Worm (Caenorhabditis elegans) whole organism, late embryonic: Measurements from ENCODE around the gene C08E8.4.

Experiments
- C08G9.2 ChIP-seq: sonication (generic microtip); optimal IDR thresholded peaks from 2 replicates; lab custom pipeline; 2016; ENCODE audit warnings: mild to moderate bottlenecking, missing genetic modification characterization, moderate library complexity, missing compliant biosample characterization
- C38D4.7 ChIP-seq: fragments of 200-800 bp; sonication (Bioruptor generic); optimal IDR thresholded peaks from 2 replicates; lab custom pipeline; 2018; ENCODE audit warnings: mild to moderate bottlenecking, missing genetic modification characterization, moderate library complexity, missing compliant biosample characterization
- F13H6.1 ChIP-seq: sonication (generic microtip); optimal IDR thresholded peaks from 2 replicates; lab custom pipeline; 2016; ENCODE audit warnings: missing genetic modification characterization, missing compliant biosample characterization
- K02D7.2 ChIP-seq: sonication (generic microtip); optimal IDR thresholded peaks from 2 replicates; lab custom pipeline; 2017; ENCODE audit warnings: mild to moderate bottlenecking, missing genetic modification characterization, missing compliant biosample characterization
- K09A11.1 ChIP-seq: sonication (generic microtip); optimal IDR thresholded peaks from 2 replicates; lab custom pipeline; 2017; ENCODE audit warnings: antibody characterized with exemption, mild to moderate bottlenecking, missing genetic modification characterization, missing compliant biosample characterization; ENCODE audit not compliant: insufficient read depth
- ahr-1 ChIP-seq: sonication (generic microtip); optimal IDR thresholded peaks from 2 replicates; lab custom pipeline; 2016; ENCODE audit warnings: missing genetic modification characterization, missing compliant biosample characterization
- ama-1 ChIP-seq: fragments of 150-350 bp; optimal IDR thresholded peaks from 2 replicates; lab custom pipeline; 2014
- ceh-18 ChIP-seq: sonication (generic microtip); optimal IDR thresholded peaks from 2 replicates; lab custom pipeline; 2016; ENCODE audit warnings: missing genetic modification characterization, missing compliant biosample characterization
- ceh-2 ChIP-seq: sonication (generic microtip); optimal IDR thresholded peaks from 2 replicates; lab custom pipeline; 2016; ENCODE audit warnings: missing genotype, missing genetic modification characterization, missing compliant biosample characterization
- ceh-24 ChIP-seq: sonication (generic microtip); optimal IDR thresholded peaks from 2 replicates; lab custom pipeline; 2016; ENCODE audit warnings: mild to moderate bottlenecking, missing genetic modification characterization, missing compliant biosample characterization
- ceh-45 ChIP-seq: fragments of 200-800 bp; sonication (Bioruptor generic); IDR thresholded peaks from 2 replicates; pipeline ENCODE4 v1.3.6; 2022; ENCODE audit warnings: missing genetic modification reagents, missing genetic modification characterization, missing compliant biosample characterization
- ceh-48 ChIP-seq: sonication (generic microtip); optimal IDR thresholded peaks from 2 replicates; lab custom pipeline; 2016; ENCODE audit warnings: missing genetic modification characterization, inconsistent platforms, missing compliant biosample characterization
- ceh-6 ChIP-seq: fragments of 200-800 bp; sonication (Bioruptor generic); optimal IDR thresholded peaks from 2 replicates; lab custom pipeline; 2018; ENCODE audit warnings: mild to moderate bottlenecking, missing genetic modification characterization, missing compliant biosample characterization
- che-1 ChIP-seq: sonication (generic microtip); optimal IDR thresholded peaks from 2 replicates; lab custom pipeline; 2016; ENCODE audit warnings: mild to moderate bottlenecking, missing genetic modification characterization, missing compliant biosample characterization
- dmd-4 ChIP-seq: sonication (generic microtip); optimal IDR thresholded peaks from 2 replicates; lab custom pipeline; 2016; ENCODE audit warnings: borderline replicate concordance, missing genetic modification characterization, missing compliant biosample characterization
- dve-1 ChIP-seq: sonication (generic microtip); optimal IDR thresholded peaks from 2 replicates; lab custom pipeline; 2017; ENCODE audit warnings: antibody characterized with exemption, mild to moderate bottlenecking, missing genetic modification characterization, missing compliant biosample characterization
- ets-4 ChIP-seq: sonication (generic microtip); optimal IDR thresholded peaks from 2 replicates; lab custom pipeline; 2016; ENCODE audit warnings: missing genetic modification characterization, missing compliant biosample characterization
- eyg-1 ChIP-seq: sonication (generic microtip); optimal IDR thresholded peaks from 2 replicates; lab custom pipeline; 2016; ENCODE audit warnings: missing genotype, missing genetic modification characterization, missing compliant biosample characterization
- fax-1 ChIP-seq: sonication (generic microtip); optimal IDR thresholded peaks from 2 replicates; lab custom pipeline; 2016; ENCODE audit warnings: missing genotype, missing genetic modification characterization, missing compliant biosample characterization
- fkh-10 ChIP-seq: fragments of 150-350 bp; optimal IDR thresholded peaks from 2 replicates; lab custom pipeline; 2014; ENCODE audit warnings: missing biosample characterization, missing genetic modification reagents, missing genetic modification characterization
- hlh-13 ChIP-seq: fragments of 200-800 bp; sonication (Bioruptor generic); optimal IDR thresholded peaks from 2 replicates; lab custom pipeline; 2018; ENCODE audit warnings: mild to moderate bottlenecking, missing genetic modification characterization, missing compliant biosample characterization
- hlh-30 ChIP-seq: sonication (generic microtip); optimal IDR thresholded peaks from 2 replicates; lab custom pipeline; 2017; ENCODE audit warnings: antibody characterized with exemption, missing genetic modification characterization, missing compliant biosample characterization; ENCODE audit not compliant: insufficient read depth
- hlh-8 ChIP-seq: sonication (generic microtip); optimal IDR thresholded peaks from 2 replicates; lab custom pipeline; 2016; ENCODE audit warnings: missing genotype, missing genetic modification characterization, missing compliant biosample characterization
- mec-3 ChIP-seq: sonication (generic microtip); optimal IDR thresholded peaks from 2 replicates; lab custom pipeline; 2016; ENCODE audit warnings: borderline replicate concordance, missing genetic modification characterization, missing compliant biosample characterization
- nfya-1 ChIP-seq: sonication (generic microtip); optimal IDR thresholded peaks from 2 replicates; lab custom pipeline; 2017; ENCODE audit warnings: missing genetic modification characterization, mild to moderate bottlenecking, missing compliant biosample characterization, antibody characterized with exemption, moderate library complexity
- nhr-11 ChIP-seq: fragments of 150-350 bp; optimal IDR thresholded peaks from 2 replicates; lab custom pipeline; 2014; ENCODE audit warnings: missing biosample characterization, missing genetic modification characterization
- nhr-232 ChIP-seq: sonication (generic microtip); optimal IDR thresholded peaks from 2 replicates; lab custom pipeline; 2016; ENCODE audit warnings: missing genetic modification characterization, missing compliant biosample characterization
- pag-3 ChIP-seq: sonication (generic microtip); optimal IDR thresholded peaks from 2 replicates; lab custom pipeline; 2016; ENCODE audit warnings: missing compliant biosample characterization, missing genetic modification characterization, borderline replicate concordance
- pax-1 ChIP-seq: fragments of 150-350 bp; optimal IDR thresholded peaks from 2 replicates; lab custom pipeline; 2014; ENCODE audit warnings: missing biosample characterization, missing genetic modification characterization
- pha-2 ChIP-seq: sonication (generic microtip); optimal IDR thresholded peaks from 2 replicates; lab custom pipeline; 2017; ENCODE audit warnings: mild to moderate bottlenecking, missing genetic modification characterization, missing compliant biosample characterization
- pha-4 ChIP-seq: fragments of 150-350 bp; optimal IDR thresholded peaks from 2 replicates; lab custom pipeline; 2018; ENCODE audit warnings: missing biosample characterization, missing genetic modification reagents, missing genetic modification characterization
- pros-1 ChIP-seq: fragments of 150-350 bp; optimal IDR thresholded peaks from 2 replicates; lab custom pipeline; 2014; ENCODE audit warnings: missing biosample characterization, missing genetic modification reagents, missing genetic modification characterization
- rnt-1 ChIP-seq: sonication (generic microtip); optimal IDR thresholded peaks from 2 replicates; lab custom pipeline; 2016; ENCODE audit warnings: missing genetic modification characterization, missing compliant biosample characterization
- sdc-2 ChIP-seq: sonication (generic microtip); optimal IDR thresholded peaks from 2 replicates; lab custom pipeline; 2016; ENCODE audit warnings: missing genotype, missing genetic modification characterization, missing compliant biosample characterization
- sox-2 ChIP-seq: fragments of 200-800 bp; sonication (Bioruptor generic); IDR thresholded peaks from 2 replicates; pipeline ENCODE4 v1.3.6; 2022; ENCODE audit warnings: missing genetic modification reagents, missing genetic modification characterization, missing compliant biosample characterization
- sox-4 ChIP-seq: sonication (generic microtip); optimal IDR thresholded peaks from 2 replicates; lab custom pipeline; 2017; ENCODE audit warnings: mild to moderate bottlenecking, missing genetic modification characterization, inconsistent platforms, missing compliant biosample characterization
- tbx-7 ChIP-seq: sonication (generic microtip); optimal IDR thresholded peaks from 2 replicates; lab custom pipeline; 2016; ENCODE audit warnings: missing genotype, missing genetic modification characterization, missing compliant biosample characterization
- ttx-3 ChIP-seq: sonication (generic microtip); optimal IDR thresholded peaks from 2 replicates; lab custom pipeline; 2016; ENCODE audit warnings: missing genetic modification reagents, missing genetic modification characterization, missing compliant biosample characterization
- unc-3 ChIP-seq, 2 experiments: fragments of 200-800 bp in 1 of 2; sonication (Bioruptor generic) in 1 of 2; sonication (generic microtip) in 1 of 2; conservative IDR thresholded peaks in 1 of 2; optimal IDR thresholded peaks in 1 of 2; 2 replicates each; pipeline versions ENCODE4 v1.3.6 to Lab custom; 2016 to 2022; ENCODE audit warnings: missing compliant biosample characterization in 2 of 2, missing genetic modification characterization in 2 of 2, missing genetic modification reagents in 1 of 2
- unc-42 ChIP-seq: sonication (generic microtip); optimal IDR thresholded peaks from 2 replicates; lab custom pipeline; 2016; ENCODE audit warnings: missing genotype, missing genetic modification characterization, missing compliant biosample characterization
- zip-5 ChIP-seq: sonication (generic microtip); optimal IDR thresholded peaks from 2 replicates; lab custom pipeline; 2016; ENCODE audit warnings: missing genetic modification characterization, missing compliant biosample characterization
- ztf-16 ChIP-seq: sonication (generic microtip); optimal IDR thresholded peaks from 2 replicates; lab custom pipeline; 2017; ENCODE audit warnings: missing genetic modification characterization, missing compliant biosample characterization

The C08E8.4 gene

DNA sequence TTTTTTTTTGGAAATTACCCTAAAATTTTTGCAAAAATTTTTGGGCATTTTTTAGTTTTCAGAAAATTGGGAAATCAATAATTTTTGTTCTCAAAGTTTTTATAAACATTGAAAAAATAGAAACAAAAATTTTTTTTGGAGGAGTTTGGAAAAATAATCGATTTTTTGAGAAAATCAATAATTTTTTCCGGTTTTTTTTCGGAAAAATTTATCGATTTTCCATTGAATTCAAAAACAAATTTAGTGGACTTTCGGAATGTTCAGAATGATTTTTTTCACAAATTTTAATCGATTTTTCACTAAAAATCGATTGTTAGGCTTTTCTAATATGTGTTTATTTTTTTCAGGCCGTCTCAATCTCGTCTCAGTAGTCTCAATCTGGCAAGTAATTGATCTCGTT lies 34.0 kb upstream of the C08E8.4 start:
- TF ChIP-seq C38D4.7 (GFP tag; lab: Kevin White, UChicago) (no peak), che-1 (tag; lab: Kevin White, UChicago) (no peak), pax-1 (no peak), ttx-3 (no peak), hlh-8 (tag; lab: Kevin White, UChicago) (no peak), pros-1 (no peak), nhr-232 (tag; lab: Kevin White, UChicago) (no peak), pha-2 (tag; lab: Kevin White, UChicago) (no peak), ceh-18 (no peak), sdc-2 (tag; lab: Kevin White, UChicago) (no peak), ama-1 (no peak), zip-5 (tag; lab: Kevin White, UChicago) (no peak), ets-4 (tag; lab: Kevin White, UChicago) (no peak), ceh-48 (no peak), K09A11.1 (no peak), pha-4 (no peak), hlh-13 (no peak), eyg-1 (no peak), mec-3 (tag; lab: Kevin White, UChicago) (no peak), dmd-4 (tag; lab: Kevin White, UChicago) (no peak)

- TF ChIP-seq hlh-8 (tag; lab: Kevin White, UChicago) (no peak), dve-1 (no peak), fkh-10 (GFP tag; lab: Kevin White, UChicago) (no peak), sox-4 (tag; lab: Kevin White, UChicago) (no peak), ets-4 (tag; lab: Kevin White, UChicago) (no peak), unc-42 (tag; lab: Kevin White, UChicago) (no peak), sox-2 (no peak), rnt-1 (tag; lab: Kevin White, UChicago) (no peak), hlh-30 (tag; lab: Kevin White, UChicago) (no peak), ceh-48 (no peak), ahr-1 (tag; lab: Kevin White, UChicago) (no peak), K02D7.2 (tag; lab: Kevin White, UChicago) (no peak), ztf-16 (tag; lab: Kevin White, UChicago) (no peak), tbx-7 (no peak), fax-1 (tag; lab: Kevin White, UChicago) (no peak), nhr-232 (tag; lab: Kevin White, UChicago) (no peak), ceh-45 (GFP tag; lab: Robert Waterston, UW) (no peak), pha-2 (tag; lab: Kevin White, UChicago) (no peak), dmd-4 (tag; lab: Kevin White, UChicago) (no peak), pag-3 (tag; lab: Kevin White, UChicago) (no peak)
Observed at ce11 chrV:18339807-18340206, 31.8 kb upstream of the C08E8.4 start, which contains the start of gene C08E8.10. C08E8.10 (minus strand) TSS chrV:18339907.

DNA sequence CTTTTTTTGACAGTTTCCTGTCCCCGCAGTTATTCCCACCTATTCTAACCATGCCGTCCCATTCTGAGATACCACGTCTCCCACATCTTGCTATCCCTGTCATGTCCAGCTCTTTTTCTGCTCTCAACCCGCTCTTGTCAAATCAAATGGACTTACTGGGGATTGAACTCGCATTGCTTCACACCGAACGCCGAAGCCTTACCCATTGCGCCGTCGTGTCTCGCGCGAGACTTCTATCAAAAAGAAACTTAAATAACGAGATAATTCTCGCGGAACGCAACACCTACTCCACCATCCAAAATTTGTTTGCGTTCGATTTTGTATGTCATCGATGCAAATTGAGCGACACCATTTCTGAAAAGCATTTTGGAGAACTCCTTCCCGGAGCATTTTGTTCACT lies 27.5 kb upstream of the C08E8.4 start:
- TF ChIP-seq ceh-24 (no peak), che-1 (tag; lab: Kevin White, UChicago) (no peak), pros-1 (no peak), nhr-11 (tag; lab: Kevin White, UChicago) (no peak), sdc-2 (tag; lab: Kevin White, UChicago) (no peak), nfya-1 (tag; lab: Kevin White, UChicago) (no peak), ceh-6 (no peak), unc-3 (GFP tag; conservative IDR thresholded peaks at IDR 0.05; lab: Robert Waterston, UW) (no peak), unc-3 (tag; optimal IDR thresholded peaks at IDR 0.05; lab: Kevin White, UChicago) (no peak), F13H6.1 (tag; lab: Kevin White, UChicago) (no peak), pha-4 (no peak), nhr-232 (tag; lab: Kevin White, UChicago) (no peak), fax-1 (tag; lab: Kevin White, UChicago) (no peak), ceh-2 (tag; lab: Kevin White, UChicago) (no peak), C08G9.2 (tag; lab: Kevin White, UChicago) (no peak), ahr-1 (tag; lab: Kevin White, UChicago) (no peak), dve-1 (no peak), ttx-3 (no peak)
